Worm (Caenorhabditis elegans) whole organism, L2 larva: ENCODE measurements around the gene far-5.

Experiments
- R02D3.7 ChIP-seq: fragments of 150-350 bp; optimal IDR thresholded peaks from 2 replicates; lab custom pipeline; 2014; ENCODE audit warnings: missing biosample characterization, missing genetic modification characterization
- ZK546.5 ChIP-seq: sonication (generic microtip); optimal IDR thresholded peaks from 2 replicates; lab custom pipeline; 2017; ENCODE audit warnings: missing biosample characterization, missing genetic modification characterization
- alr-1 ChIP-seq: fragments of 150-350 bp; optimal IDR thresholded peaks from 2 replicates; lab custom pipeline; 2014; ENCODE audit warnings: missing biosample characterization, missing genetic modification characterization
- aly-2 ChIP-seq: fragments of 150-350 bp; optimal IDR thresholded peaks from 2 replicates; lab custom pipeline; 2014; ENCODE audit warnings: missing biosample characterization, missing genetic modification characterization
- ceh-82 ChIP-seq: fragments of 150-350 bp; optimal IDR thresholded peaks from 2 replicates; lab custom pipeline; 2014; ENCODE audit warnings: missing biosample characterization, missing genetic modification characterization
- elt-3 ChIP-seq: sonication (generic microtip); optimal IDR thresholded peaks from 2 replicates; lab custom pipeline; 2017; ENCODE audit warnings: missing biosample characterization, missing genetic modification characterization
- fos-1 ChIP-seq: fragments of 150-350 bp; optimal IDR thresholded peaks from 2 replicates; lab custom pipeline; 2014; ENCODE audit warnings: missing biosample characterization, missing genetic modification characterization
- lin-39 ChIP-seq: fragments of 150-350 bp; optimal IDR thresholded peaks from 2 replicates; lab custom pipeline; 2014; ENCODE audit warnings: missing biosample characterization, missing genetic modification reagents, missing genetic modification characterization
- nhr-10 ChIP-seq: sonication (generic microtip); optimal IDR thresholded peaks from 2 replicates; lab custom pipeline; 2017; ENCODE audit warnings: missing biosample characterization, missing genetic modification characterization
- ztf-11 ChIP-seq: sonication (generic microtip); optimal IDR thresholded peaks from 2 replicates; lab custom pipeline; 2017; ENCODE audit warnings: missing biosample characterization, missing genetic modification characterization

- TF ChIP-seq ZK546.5 (tag; lab: Kevin White, UChicago) = no peak
- TF ChIP-seq ztf-11 = no peak
- TF ChIP-seq ceh-82 (tag; lab: Kevin White, UChicago) = no peak
- no peak for TF ChIP-seq alr-1 (tag; lab: Kevin White, UChicago)
- TF ChIP-seq aly-2 = no peak
- no peak for TF ChIP-seq nhr-10 (tag; lab: Kevin White, UChicago)
- no peak for TF ChIP-seq R02D3.7 (tag; lab: Kevin White, UChicago)
- no peak for TF ChIP-seq fos-1 (tag; lab: Kevin White, UChicago)
- TF ChIP-seq elt-3 (tag; lab: Kevin White, UChicago) = no peak
- TF ChIP-seq lin-39 = no peak
These were observed 2.1 kb downstream of the far-5 start, which contains the start of gene far-3 for ce11 chrV:12997422-12997821.
